Worm (Caenorhabditis elegans) whole organism, L4 larva: ENCODE measurements around the gene T04A8.18.

Experiments
- F26F4.8 ChIP-seq: fragments of 200-800 bp; sonication (Bioruptor generic); conservative IDR thresholded peaks from 2 replicates; pipeline ENCODE4 v1.3.6; 2022; ENCODE audit warnings: missing genetic modification characterization, missing compliant biosample characterization
- F37D6.2 ChIP-seq: sonication (generic microtip); optimal IDR thresholded peaks from 2 replicates; lab custom pipeline; 2016; ENCODE audit warnings: mild to moderate bottlenecking, missing genetic modification characterization, missing compliant biosample characterization
- F49E8.2 ChIP-seq: sonication (generic microtip); optimal IDR thresholded peaks from 2 replicates; lab custom pipeline; 2016; ENCODE audit warnings: missing compliant biosample characterization, mild to moderate bottlenecking, missing genetic modification characterization, borderline replicate concordance
- T26A8.4 ChIP-seq: fragments of 200-800 bp; sonication (Bioruptor generic); IDR thresholded peaks from 2 replicates; pipeline ENCODE4 v1.3.6; 2022; ENCODE audit warnings: missing genetic modification characterization, missing compliant biosample characterization
- Y105C5A.15 ChIP-seq: fragments of 200-800 bp; sonication (Bioruptor generic); IDR thresholded peaks from 2 replicates; pipeline ENCODE4 v1.3.6; 2022; ENCODE audit warnings: missing genetic modification characterization, missing compliant biosample characterization
- Y75B8A.6 ChIP-seq: fragments of 200-800 bp; sonication (Bioruptor generic); IDR thresholded peaks from 2 replicates; pipeline ENCODE4 v1.3.6; 2022; ENCODE audit warnings: missing genetic modification reagents, missing genetic modification characterization, missing compliant biosample characterization
- aha-1 ChIP-seq: fragments of 150-350 bp; peaks from one replicate; lab custom pipeline; 2014; ENCODE audit warnings: missing biosample characterization, missing genetic modification characterization
- aly-2 ChIP-seq: sonication (generic microtip); optimal IDR thresholded peaks from 2 replicates; lab custom pipeline; 2018; ENCODE audit warnings: missing biosample characterization, missing genetic modification characterization
- ceh-32 ChIP-seq: sonication (generic microtip); optimal IDR thresholded peaks from 2 replicates; lab custom pipeline; 2016; ENCODE audit warnings: mild to moderate bottlenecking, missing genetic modification characterization, missing compliant biosample characterization; ENCODE audit not compliant: poor library complexity
- ceh-44 ChIP-seq: fragments of 200-800 bp; sonication (Bioruptor generic); IDR thresholded peaks from 2 replicates; pipeline ENCODE4 v1.3.6; 2022; ENCODE audit warnings: missing genetic modification reagents, missing genetic modification characterization, missing compliant biosample characterization
- daf-16 ChIP-seq, 3 experiments: sonication (generic microtip); optimal IDR thresholded peaks; 2 replicates each; lab custom pipeline; 2016 to 2017; ENCODE audit warnings: missing genetic modification characterization in 3 of 3, missing genetic modification reagents in 3 of 3, mild to moderate bottlenecking in 2 of 3, missing compliant biosample characterization in 2 of 3, missing biosample characterization in 1 of 3, moderate library complexity in 1 of 3
- daf-19 ChIP-seq: fragments of 200-800 bp; sonication (Bioruptor generic); conservative IDR thresholded peaks from 2 replicates; pipeline ENCODE4 v1.3.6; 2022; ENCODE audit warnings: missing genetic modification characterization, missing compliant biosample characterization
- egl-43 ChIP-seq: fragments of 200-800 bp; sonication (Bioruptor generic); IDR thresholded peaks from 2 replicates; pipeline ENCODE4 v1.3.6; 2022; ENCODE audit warnings: missing genetic modification reagents, missing genetic modification characterization, missing compliant biosample characterization
- fkh-10 ChIP-seq: fragments of 150-350 bp; optimal IDR thresholded peaks from 2 replicates; lab custom pipeline; 2014; ENCODE audit warnings: missing biosample characterization, missing genetic modification reagents, missing genetic modification characterization
- hif-1 ChIP-seq, 2 experiments: sonication (generic microtip); optimal IDR thresholded peaks; 2 replicates each; lab custom pipeline; 2016 to 2017; ENCODE audit warnings: missing compliant biosample characterization in 2 of 2, missing genetic modification characterization in 2 of 2, missing genetic modification reagents in 2 of 2, missing genotype in 2 of 2, mild to moderate bottlenecking in 1 of 2
- lin-15B ChIP-seq: fragments of 150-350 bp; sonication (generic microtip); optimal IDR thresholded peaks from 3 replicates; lab custom pipeline; 2014; ENCODE audit warnings: missing biosample characterization, missing genetic modification characterization
- lir-3 ChIP-seq: sonication (generic microtip); optimal IDR thresholded peaks from 2 replicates; lab custom pipeline; 2016; ENCODE audit warnings: mild to moderate bottlenecking, missing genetic modification characterization, missing compliant biosample characterization
- lsy-2 ChIP-seq, 2 experiments: fragments of 150-350 bp in 1 of 2; sonication (generic microtip) in 1 of 2; optimal IDR thresholded peaks; 2 replicates each; lab custom pipeline; 2014 to 2017; ENCODE audit warnings: missing biosample characterization in 2 of 2, missing genetic modification characterization in 2 of 2
- madf-5 ChIP-seq, 2 experiments: fragments of 200-800 bp; sonication (Bioruptor generic); IDR thresholded peaks; 2 replicates each; pipeline ENCODE4 v1.3.6; 2022; ENCODE audit warnings: missing compliant biosample characterization in 2 of 2, missing genetic modification characterization in 2 of 2
- madf-9 ChIP-seq: fragments of 200-800 bp; sonication (Bioruptor generic); conservative IDR thresholded peaks from 2 replicates; pipeline ENCODE4 v1.3.6; 2022; ENCODE audit warnings: missing genetic modification reagents, missing genetic modification characterization, missing compliant biosample characterization
- mdl-1 ChIP-seq, 2 experiments: fragments of 150-350 bp in 1 of 2; sonication (generic microtip) in 1 of 2; optimal IDR thresholded peaks; 2 replicates each; lab custom pipeline; 2014 to 2017; ENCODE audit warnings: missing biosample characterization in 2 of 2, missing genetic modification characterization in 2 of 2
- mep-1 ChIP-seq: fragments of 150-350 bp; sonication (generic microtip); optimal IDR thresholded peaks from 3 replicates; lab custom pipeline; 2014; ENCODE audit warnings: missing biosample characterization, missing genetic modification characterization
- nhr-102 ChIP-seq: sonication (generic microtip); optimal IDR thresholded peaks from 2 replicates; lab custom pipeline; 2016; ENCODE audit warnings: mild to moderate bottlenecking, missing genetic modification characterization, moderate library complexity, missing compliant biosample characterization
- nhr-11 ChIP-seq: fragments of 150-350 bp; optimal IDR thresholded peaks from 2 replicates; lab custom pipeline; 2014; ENCODE audit warnings: missing biosample characterization, missing genetic modification characterization
- nhr-237 ChIP-seq: sonication (generic microtip); optimal IDR thresholded peaks from 2 replicates; lab custom pipeline; 2017; ENCODE audit warnings: missing biosample characterization, missing genetic modification characterization
- nhr-25 ChIP-seq: sonication (generic microtip); optimal IDR thresholded peaks from 2 replicates; lab custom pipeline; 2017; ENCODE audit warnings: missing genetic modification characterization, mild to moderate bottlenecking, missing compliant biosample characterization, antibody characterized with exemption, moderate library complexity, borderline replicate concordance; ENCODE audit not compliant: insufficient read depth
- nhr-28 ChIP-seq: fragments of 150-350 bp; optimal IDR thresholded peaks from 2 replicates; lab custom pipeline; 2014; ENCODE audit warnings: missing biosample characterization, missing genetic modification characterization
- nhr-42 ChIP-seq: fragments of 200-800 bp; sonication (Bioruptor generic); IDR thresholded peaks from 2 replicates; pipeline ENCODE4 v1.3.6; 2022; ENCODE audit warnings: missing genetic modification characterization, missing compliant biosample characterization
- nhr-48 ChIP-seq: sonication (generic microtip); optimal IDR thresholded peaks from 2 replicates; lab custom pipeline; 2016; ENCODE audit warnings: mild to moderate bottlenecking, missing genetic modification characterization, missing compliant biosample characterization
- nhr-76 ChIP-seq: fragments of 150-350 bp; optimal IDR thresholded peaks from 2 replicates; lab custom pipeline; 2014; ENCODE audit warnings: missing biosample characterization, missing genetic modification characterization
- nhr-77 ChIP-seq: fragments of 150-350 bp; optimal IDR thresholded peaks from 2 replicates; lab custom pipeline; 2014; ENCODE audit warnings: missing biosample characterization, missing genetic modification characterization
- pha-4 ChIP-seq, 2 experiments: fragments of 150-350 bp in 1 of 2; fragments of 200-800 bp in 1 of 2; sonication (Bioruptor generic) in 1 of 2; IDR thresholded peaks in 1 of 2; optimal IDR thresholded peaks in 1 of 2; 2 replicates each; pipeline versions ENCODE4 v1.3.6 to Lab custom; 2014 to 2022; ENCODE audit warnings: missing genetic modification characterization in 2 of 2, missing genetic modification reagents in 2 of 2, missing biosample characterization in 1 of 2, missing compliant biosample characterization in 1 of 2
- php-3 ChIP-seq: fragments of 200-800 bp; sonication (Bioruptor generic); IDR thresholded peaks from 2 replicates; pipeline ENCODE4 v1.3.6; 2022; ENCODE audit warnings: missing genetic modification reagents, missing genetic modification characterization, missing compliant biosample characterization
- rbr-2 ChIP-seq: sonication (generic microtip); optimal IDR thresholded peaks from 2 replicates; lab custom pipeline; 2016; ENCODE audit warnings: missing genotype, missing genetic modification characterization, missing compliant biosample characterization
- saeg-2 ChIP-seq: fragments of 200-800 bp; sonication (Bioruptor generic); IDR thresholded peaks from 2 replicates; pipeline ENCODE4 v1.3.6; 2022; ENCODE audit warnings: missing genetic modification reagents, missing genetic modification characterization, missing compliant biosample characterization
- skn-1 ChIP-seq: fragments of 150-350 bp; optimal IDR thresholded peaks from 2 replicates; lab custom pipeline; 2014; ENCODE audit warnings: missing biosample characterization, missing genetic modification characterization
- snpc-1.2 ChIP-seq: fragments of 200-800 bp; sonication (Bioruptor generic); IDR thresholded peaks from 2 replicates; pipeline ENCODE4 v1.3.6; 2022; ENCODE audit warnings: missing genetic modification reagents, missing genetic modification characterization, missing compliant biosample characterization
- tag-97 ChIP-seq: fragments of 200-800 bp; sonication (Bioruptor generic); IDR thresholded peaks from 2 replicates; pipeline ENCODE4 v1.3.6; 2022; ENCODE audit warnings: missing genetic modification characterization, missing compliant biosample characterization
- tra-1 ChIP-seq: fragments of 200-800 bp; sonication (Bioruptor generic); IDR thresholded peaks from 2 replicates; pipeline ENCODE4 v1.3.6; 2022; ENCODE audit warnings: missing genetic modification reagents, missing genetic modification characterization, missing compliant biosample characterization
- unc-62 ChIP-seq, 3 experiments: fragments of 150-350 bp in 1 of 3; sonication (generic microtip); optimal IDR thresholded peaks in 2 of 3; peaks in 1 of 3; 1 replicate in 1 of 3; 2 replicates in 2 of 3; lab custom pipeline; 2014 to 2017; ENCODE audit warnings: missing biosample characterization in 3 of 3, missing genetic modification characterization in 3 of 3, missing genetic modification reagents in 3 of 3, missing genotype in 1 of 3
- zag-1 ChIP-seq: fragments of 150-350 bp; optimal IDR thresholded peaks from 2 replicates; lab custom pipeline; 2014; ENCODE audit warnings: missing biosample characterization, missing genetic modification characterization
- zfp-2 ChIP-seq: sonication (generic microtip); optimal IDR thresholded peaks from 2 replicates; lab custom pipeline; 2016; ENCODE audit warnings: mild to moderate bottlenecking, missing genetic modification characterization, missing compliant biosample characterization
- ztf-11 ChIP-seq: fragments of 150-350 bp; optimal IDR thresholded peaks from 2 replicates; lab custom pipeline; 2014; ENCODE audit warnings: missing biosample characterization, missing genetic modification characterization

Gene T04A8.18

ce11 chrIII:4687134-4687533 lies 21.9 kb upstream of the T04A8.18 start:
- TF ChIP-seq nhr-11 (peak; percentile 50), madf-5 (GFP tag; IDR thresholded peaks at IDR 0.05; lab: Robert Waterston, UW) (no peak), F26F4.8 (GFP tag; lab: Robert Waterston, UW) (no peak), hif-1 (tag; optimal IDR thresholded peaks at IDR 0.05; lab: Kevin White, UChicago) (peak in 1 of 2 experiments; percentile 15), unc-62 (GFP tag; optimal IDR thresholded peaks at IDR 0.05 in 1 of 2; lab: Kevin White, UChicago) (peak in 1 of 2 experiments; percentile 42), unc-62 (tag; optimal IDR thresholded peaks at IDR 0.05; lab: Kevin White, UChicago) (no peak), daf-16 (GFP tag; optimal IDR thresholded peaks at IDR 0.05; lab: Kevin White, UChicago) (peak in 1 of 2 experiments; percentile 87), daf-16 (tag; optimal IDR thresholded peaks at IDR 0.05; lab: Kevin White, UChicago) (no peak)
- TF ChIP-seq, all 104 proteins: peak for 4

ce11 chrIII:4688356-4688755 lies 20.7 kb upstream of the T04A8.18 start, which contains the start of gene tag-243:
tag-243 (minus strand) TSS chrIII:4688456.
- no peak for TF ChIP-seq snpc-1.2
- TF ChIP-seq madf-9 (GFP tag; lab: Robert Waterston, UW): no peak
- no peak for TF ChIP-seq skn-1
- no peak for TF ChIP-seq nhr-102 (tag; lab: Kevin White, UChicago)
- TF ChIP-seq lin-15B (tag; lab: Kevin White, UChicago): no peak
- no peak for TF ChIP-seq fkh-10 (GFP tag; lab: Kevin White, UChicago)
- no peak for TF ChIP-seq nhr-76 (tag; lab: Kevin White, UChicago)
- TF ChIP-seq nhr-48 (tag; lab: Kevin White, UChicago): no peak
- no peak for TF ChIP-seq daf-19 (GFP tag; lab: Robert Waterston, UW)
- TF ChIP-seq nhr-77 (tag; lab: Kevin White, UChicago): no peak

- TF ChIP-seq aha-1 (tag; lab: Kevin White, UChicago) (peak; percentile 75), F37D6.2 (tag; lab: Kevin White, UChicago) (no peak), lir-3 (tag; lab: Kevin White, UChicago) (no peak), T26A8.4 (GFP tag; lab: Robert Waterston, UW) (no peak), daf-16 (GFP tag; optimal IDR thresholded peaks at IDR 0.05; lab: Kevin White, UChicago) (no peak), daf-16 (tag; optimal IDR thresholded peaks at IDR 0.05; lab: Kevin White, UChicago) (peak; percentile 73), ceh-44 (GFP tag; lab: Robert Waterston, UW) (no peak), php-3 (0 out of 2 replicates have a peak, but pooled peaks have one; percentile 14), nhr-28 (tag; lab: Kevin White, UChicago) (no peak), zfp-2 (tag; lab: Kevin White, UChicago) (no peak)
- TF ChIP-seq, all 104 proteins: peak for 3
These were observed 20.0 kb upstream of the T04A8.18 start, which contains the start of gene ppat-1 for ce11 chrIII:4688965-4689364. ppat-1 (plus strand) TSS chrIII:4689280.

ce11 chrIII:4689595-4689994 lies 19.4 kb upstream of the T04A8.18 start:
- peak; percentile 89 for TF ChIP-seq pha-4 (GFP tag; IDR thresholded peaks at IDR 0.05; lab: Robert Waterston, UW)
- TF ChIP-seq pha-4 (tag; optimal IDR thresholded peaks at IDR 0.05; lab: Kevin White, UChicago): peak; percentile 53
- no peak for TF ChIP-seq ceh-32 (tag; lab: Kevin White, UChicago)
- TF ChIP-seq unc-62 (GFP tag; optimal IDR thresholded peaks at IDR 0.05 in 1 of 2; lab: Kevin White, UChicago): no peak
- no peak for TF ChIP-seq unc-62 (tag; optimal IDR thresholded peaks at IDR 0.05; lab: Kevin White, UChicago)
- TF ChIP-seq nhr-28 (tag; lab: Kevin White, UChicago): peak; percentile 48
- no peak; the same call in 1 of the 2 replicates for TF ChIP-seq tra-1
- TF ChIP-seq nhr-237: no peak
- peak; percentile 66 for TF ChIP-seq rbr-2 (tag; lab: Kevin White, UChicago)
- TF ChIP-seq nhr-25 (tag; lab: Kevin White, UChicago): no peak
- 0 out of 2 replicates have a peak, but pooled peaks have one; percentile 34 for TF ChIP-seq saeg-2 (GFP tag; lab: Robert Waterston, UW)
- TF ChIP-seq zag-1 (tag; lab: Kevin White, UChicago): no peak
- TF ChIP-seq Y105C5A.15 (GFP tag; lab: Robert Waterston, UW): 0 out of 2 replicates have a peak, but pooled peaks have one; percentile 44
- no peak; the same call in 1 of the 2 replicates for TF ChIP-seq Y75B8A.6
- TF ChIP-seq lsy-2 (tag; optimal IDR thresholded peaks at IDR 0.05; lab: Kevin White, UChicago): peak; percentile 1 to 80
- TF ChIP-seq mdl-1 (tag; optimal IDR thresholded peaks at IDR 0.05; lab: Kevin White, UChicago): peak in 1 of 2 experiments; percentile 73
- TF ChIP-seq ztf-11 (tag; lab: Kevin White, UChicago): no peak
- peak; percentile 75 for TF ChIP-seq F49E8.2 (tag; lab: Kevin White, UChicago)
- peak; percentile 40 for TF ChIP-seq aly-2
- peak; percentile 79 for TF ChIP-seq mep-1 (tag; lab: Kevin White, UChicago)
- peak; percentile 94 for TF ChIP-seq egl-43
- peak; percentile 81 for TF ChIP-seq nhr-42 (GFP tag; lab: Robert Waterston, UW)
- no peak for TF ChIP-seq skn-1
- TF ChIP-seq madf-9 (GFP tag; lab: Robert Waterston, UW): peak; percentile 82
- TF ChIP-seq tag-97 (GFP tag; lab: Robert Waterston, UW): no peak
